Fruit fly (Drosophila melanogaster) whole organism, prepupa: ENCODE data around the gene CG33170.

Experiments used
- CG10631 ChIP-seq: fragments of 200-800 bp; sonication (Bioruptor generic); optimal IDR thresholded peaks from 2 replicates; lab custom pipeline; 2016; ENCODE audit warnings: missing biosample characterization, missing genetic modification characterization
- CG11902 ChIP-seq: fragments of 200-800 bp; sonication (Bioruptor generic); optimal IDR thresholded peaks from 3 replicates; lab custom pipeline; 2016; ENCODE audit warnings: missing biosample characterization, missing genetic modification characterization
- CG3919 ChIP-seq: fragments of 200-800 bp; sonication (Bioruptor generic); optimal IDR thresholded peaks from 3 replicates; lab custom pipeline; 2016; ENCODE audit warnings: missing biosample characterization, missing genetic modification characterization
- CG6854 ChIP-seq: fragments of 200-800 bp; sonication (Bioruptor generic); optimal IDR thresholded peaks from 2 replicates; lab custom pipeline; 2017; ENCODE audit warnings: missing biosample characterization, mild to moderate bottlenecking, missing genetic modification characterization
- CG8319 ChIP-seq: fragments of 200-800 bp; sonication (Bioruptor generic); optimal IDR thresholded peaks from 3 replicates; lab custom pipeline; 2016; ENCODE audit warnings: missing biosample characterization, missing genetic modification characterization
- Hr39 ChIP-seq: fragments of 200-800 bp; sonication (Bioruptor generic); optimal IDR thresholded peaks from 2 replicates; lab custom pipeline; 2016; ENCODE audit warnings: missing biosample characterization, missing genetic modification characterization
- Sox102F ChIP-seq: fragments of 200-800 bp; sonication (Bioruptor generic); optimal IDR thresholded peaks from 2 replicates; lab custom pipeline; 2016; ENCODE audit warnings: missing biosample characterization, mild to moderate bottlenecking, missing genetic modification characterization
- Sox15 ChIP-seq: fragments of 200-800 bp; sonication (Bioruptor generic); optimal IDR thresholded peaks from 3 replicates; lab custom pipeline; 2016; ENCODE audit warnings: missing biosample characterization, missing genetic modification characterization
- fd85E ChIP-seq: fragments of 200-800 bp; sonication (Bioruptor generic); optimal IDR thresholded peaks from 3 replicates; lab custom pipeline; 2016; ENCODE audit warnings: missing biosample characterization, missing genetic modification characterization
- salr ChIP-seq, 2 experiments: fragments of 200-800 bp; sonication (Bioruptor generic); optimal IDR thresholded peaks; 3 replicates each; lab custom pipeline; 2016 to 2018; ENCODE audit warnings: missing biosample characterization in 2 of 2, missing genetic modification characterization in 2 of 2, mild to moderate bottlenecking in 1 of 2
- svp ChIP-seq: fragments of 200-800 bp; sonication (Bioruptor generic); peaks from one replicate; lab custom pipeline; 2016; ENCODE audit warnings: missing biosample characterization, missing genetic modification characterization

DNA sequence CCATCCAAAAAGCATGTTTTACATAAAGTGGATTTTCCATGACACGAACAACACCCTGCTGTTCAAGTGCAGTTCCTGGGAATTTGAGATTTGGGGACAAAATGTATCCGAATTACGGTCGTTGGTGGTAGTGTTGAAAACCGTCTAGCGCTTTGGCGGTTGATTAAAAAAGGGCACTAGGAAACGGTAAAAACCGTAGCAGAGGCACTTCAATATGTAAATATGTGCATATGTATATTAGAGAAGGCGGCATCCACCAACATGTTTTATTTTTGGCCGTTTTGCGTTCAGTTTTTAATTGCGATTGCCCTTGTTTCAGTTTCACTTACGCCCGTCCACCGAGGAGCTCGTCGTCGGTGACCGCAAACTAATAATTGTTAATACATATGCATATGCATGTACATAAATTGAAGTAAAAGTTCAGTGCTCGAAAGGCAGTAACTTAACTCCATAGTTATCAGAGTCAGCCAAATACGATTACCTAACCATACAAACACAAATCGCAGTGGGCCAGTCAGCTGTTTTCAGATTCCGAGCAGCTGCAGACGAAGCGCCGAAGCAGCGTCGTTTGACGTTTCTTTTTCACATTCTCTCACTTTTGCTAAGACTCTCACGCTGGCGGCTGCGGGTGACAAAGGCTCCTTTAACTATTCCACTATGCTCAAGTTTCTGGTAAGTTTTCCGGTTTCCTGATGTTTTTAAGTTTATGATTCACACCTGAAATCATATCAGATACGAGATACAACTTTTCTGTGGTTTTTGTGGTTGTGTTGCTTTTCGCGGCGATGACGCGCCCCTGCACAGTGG, at the start of gene CG33170:
- TF ChIP-seq CG8319 (GFP tag; lab: Kevin White, UChicago) (no peak), fd85E (GFP tag; lab: Kevin White, UChicago) (no peak), CG6854 (no peak), Sox102F (GFP tag; lab: Kevin White, UChicago) (no peak), CG10631 (GFP tag; lab: Kevin White, UChicago) (no peak), Sox15 (GFP tag; lab: Kevin White, UChicago) (no peak), CG11902 (GFP tag; lab: Kevin White, UChicago) (no peak), Hr39 (GFP tag; lab: Kevin White, UChicago) (no peak), salr (GFP tag; optimal IDR thresholded peaks at IDR 0.05; lab: Kevin White, UChicago) (no peak), svp (GFP tag; lab: Kevin White, UChicago) (no peak), CG3919 (GFP tag; lab: Kevin White, UChicago) (no peak)
